Fruit fly (Drosophila melanogaster) whole organism, embryonic: ENCODE measurements around the gene ND-B17.

Experiments used
- Antp ChIP-seq: fragments of 200-800 bp; sonication (Bioruptor generic); optimal IDR thresholded peaks from 3 replicates; lab custom pipeline; 2016; ENCODE audit warnings: missing biosample characterization, missing genetic modification characterization
- Bgb ChIP-seq: fragments of 200-800 bp; sonication (Bioruptor generic); IDR thresholded peaks from 2 replicates; pipeline ENCODE4 v1.3.6; 2022; ENCODE audit warnings: missing biosample characterization, missing genetic modification characterization; ENCODE audit not compliant: partially characterized antibody
- CG10209 ChIP-seq: fragments of 200-800 bp; sonication (Bioruptor generic); optimal IDR thresholded peaks from 3 replicates; lab custom pipeline; 2017; ENCODE audit warnings: missing biosample characterization, mild to moderate bottlenecking, missing genetic modification characterization, missing genetic modification reagents
- CG10274 ChIP-seq: fragments of 200-800 bp; sonication (Bioruptor generic); optimal IDR thresholded peaks from 3 replicates; lab custom pipeline; 2017; ENCODE audit warnings: missing biosample characterization, mild to moderate bottlenecking, missing genetic modification characterization
- CG13287 ChIP-seq: fragments of 200-800 bp; sonication (Bioruptor generic); IDR thresholded peaks from 2 replicates; pipeline ENCODE4 v1.3.6; 2022; ENCODE audit warnings: missing biosample characterization, missing genetic modification characterization; ENCODE audit not compliant: partially characterized antibody
- CG13894 ChIP-seq: fragments of 200-800 bp; sonication (Bioruptor generic); optimal IDR thresholded peaks from 3 replicates; lab custom pipeline; 2018; ENCODE audit warnings: missing biosample characterization, mild to moderate bottlenecking, missing genetic modification characterization, moderate library complexity
- CG14965 ChIP-seq: fragments of 200-800 bp; sonication (Bioruptor generic); optimal IDR thresholded peaks from 2 replicates; lab custom pipeline; 2016; ENCODE audit warnings: missing biosample characterization, missing genetic modification characterization, borderline replicate concordance
- CG1602 ChIP-seq: fragments of 200-800 bp; sonication (Bioruptor generic); optimal IDR thresholded peaks from 3 replicates; lab custom pipeline; 2016; ENCODE audit warnings: missing biosample characterization, missing genetic modification characterization
- CG1603 ChIP-seq: fragments of 200-800 bp; sonication (Bioruptor generic); optimal IDR thresholded peaks from 2 replicates; lab custom pipeline; 2019; ENCODE audit warnings: missing biosample characterization, mild to moderate bottlenecking, missing genetic modification characterization, moderate library complexity
- CG17186 ChIP-seq: fragments of 200-800 bp; sonication (Bioruptor generic); optimal IDR thresholded peaks from 3 replicates; lab custom pipeline; 2017; ENCODE audit warnings: missing biosample characterization, missing genetic modification reagents, missing genetic modification characterization
- CG17802 ChIP-seq: fragments of 200-800 bp; sonication (Bioruptor generic); optimal IDR thresholded peaks from 2 replicates; lab custom pipeline; 2018; ENCODE audit warnings: missing biosample characterization, mild to moderate bottlenecking, missing genetic modification characterization, moderate library complexity
- CG17829 ChIP-seq: fragments of 200-800 bp; optimal IDR thresholded peaks from 2 replicates; lab custom pipeline; 2019; ENCODE audit warnings: missing biosample characterization, mild to moderate bottlenecking, missing genetic modification characterization, moderate library complexity
- CG30020 ChIP-seq: fragments of 200-800 bp; optimal IDR thresholded peaks from 2 replicates; lab custom pipeline; 2019; ENCODE audit warnings: missing biosample characterization, mild to moderate bottlenecking, missing genetic modification characterization, moderate library complexity
- CG30431 ChIP-seq: fragments of 200-800 bp; sonication (Bioruptor generic); optimal IDR thresholded peaks from 2 replicates; lab custom pipeline; 2017; ENCODE audit warnings: missing biosample characterization, missing genetic modification characterization
- CG31441 ChIP-seq: fragments of 200-800 bp; sonication (Bioruptor generic); IDR thresholded peaks from 2 replicates; pipeline ENCODE4 v1.3.6; 2022; ENCODE audit warnings: missing biosample characterization, missing genetic modification characterization
- CG4820 ChIP-seq: fragments of 200-800 bp; sonication (Bioruptor generic); optimal IDR thresholded peaks from 3 replicates; lab custom pipeline; 2016; ENCODE audit warnings: missing biosample characterization, missing genetic modification characterization
- CG6791 ChIP-seq: fragments of 200-800 bp; sonication (Bioruptor generic); IDR thresholded peaks from 3 replicates; pipeline ENCODE4 v1.3.6; 2022; ENCODE audit warnings: missing biosample characterization, missing genetic modification characterization; ENCODE audit not compliant: partially characterized antibody
- CG6854 ChIP-seq: fragments of 200-800 bp; sonication (Bioruptor generic); optimal IDR thresholded peaks from 3 replicates; lab custom pipeline; 2017; ENCODE audit warnings: missing biosample characterization, mild to moderate bottlenecking, missing genetic modification characterization
- CG7372 ChIP-seq: fragments of 200-800 bp; sonication (Bioruptor generic); IDR thresholded peaks from 2 replicates; pipeline ENCODE4 v1.3.6; 2022; ENCODE audit warnings: missing biosample characterization, missing genetic modification characterization
- CG7963 ChIP-seq: fragments of 200-800 bp; sonication (Bioruptor generic); IDR thresholded peaks from 3 replicates; pipeline ENCODE4 v1.3.6; 2022; ENCODE audit warnings: missing biosample characterization, missing genetic modification characterization; ENCODE audit not compliant: partially characterized antibody
- CG7987 ChIP-seq: fragments of 200-800 bp; sonication (Bioruptor generic); optimal IDR thresholded peaks from 2 replicates; lab custom pipeline; 2018; ENCODE audit warnings: missing biosample characterization, mild to moderate bottlenecking, missing genetic modification characterization, moderate library complexity
- CG8281 ChIP-seq: fragments of 200-800 bp; sonication (Bioruptor generic); optimal IDR thresholded peaks from 2 replicates; lab custom pipeline; 2018; ENCODE audit warnings: missing biosample characterization, mild to moderate bottlenecking, missing genetic modification characterization, moderate library complexity
- CG8924 ChIP-seq: fragments of 200-800 bp; optimal IDR thresholded peaks from 3 replicates; lab custom pipeline; 2019; ENCODE audit warnings: missing biosample characterization, mild to moderate bottlenecking, missing genetic modification characterization, moderate library complexity
- Dfd ChIP-seq, 2 experiments: fragments of >200 bp; optimal IDR thresholded peaks; 2 replicates each; lab custom pipeline; 2017; ENCODE audit warnings: missing biosample characterization in 2 of 2, missing genetic modification characterization in 2 of 2
- Dref ChIP-seq: fragments of 200-800 bp; sonication (Bioruptor generic); IDR thresholded peaks from 2 replicates; pipeline ENCODE4 v1.3.6; 2022; ENCODE audit warnings: missing biosample characterization, missing genetic modification characterization
- GATAe ChIP-seq: fragments of 200-800 bp; sonication (Bioruptor generic); conservative IDR thresholded peaks from 2 replicates; pipeline ENCODE4 v1.3.6; 2022; ENCODE audit warnings: missing biosample characterization, missing genetic modification characterization
- Max ChIP-seq: fragments of 200-800 bp; sonication (Bioruptor generic); optimal IDR thresholded peaks from 2 replicates; lab custom pipeline; 2016; ENCODE audit warnings: missing biosample characterization, mild to moderate bottlenecking, missing genetic modification characterization
- Med ChIP-seq: fragments of 200-800 bp; sonication (Bioruptor generic); peaks from one replicate; lab custom pipeline; 2016; ENCODE audit warnings: missing biosample characterization, missing genetic modification characterization, mild to moderate bottlenecking, inconsistent platforms, moderate library complexity
- Six4 ChIP-seq: fragments of 200-800 bp; sonication (Bioruptor generic); optimal IDR thresholded peaks from 2 replicates; lab custom pipeline; 2016; ENCODE audit warnings: missing biosample characterization, missing genetic modification characterization
- Sry-δ ChIP-seq: fragments of 200-800 bp; sonication (Bioruptor generic); optimal IDR thresholded peaks from 2 replicates; lab custom pipeline; 2016; ENCODE audit warnings: missing biosample characterization, missing genetic modification characterization
- Trl ChIP-seq, 3 experiments: fragments of >200 bp in 2 of 3; fragments of 200-800 bp in 1 of 3; sonication (Bioruptor generic) in 1 of 3; optimal IDR thresholded peaks; 2 replicates in 1 of 3; 3 replicates in 2 of 3; lab custom pipeline; 2016 to 2017; ENCODE audit warnings: missing biosample characterization in 1 of 3, missing genetic modification characterization in 1 of 3
- Usf ChIP-seq: fragments of 200-800 bp; sonication (Bioruptor generic); optimal IDR thresholded peaks from 2 replicates; lab custom pipeline; 2017; ENCODE audit warnings: missing genotype, missing biosample characterization, missing genetic modification characterization
- ato ChIP-seq: fragments of 200-800 bp; sonication (Bioruptor generic); IDR thresholded peaks from 2 replicates; pipeline ENCODE4 v1.3.6; 2022; ENCODE audit warnings: missing biosample characterization, missing genetic modification characterization; ENCODE audit not compliant: partially characterized antibody
- bbx ChIP-seq: fragments of 200-800 bp; sonication (Bioruptor generic); IDR thresholded peaks from 2 replicates; pipeline ENCODE4 v1.3.6; 2022; ENCODE audit warnings: missing biosample characterization, missing genetic modification characterization; ENCODE audit not compliant: partially characterized antibody
- chinmo ChIP-seq: fragments of 200-800 bp; sonication (Bioruptor generic); IDR thresholded peaks from 4 replicates; pipeline ENCODE4 v1.3.6; 2022; ENCODE audit warnings: missing biosample characterization, missing genetic modification characterization; ENCODE audit not compliant: partially characterized antibody
- dpn ChIP-seq, 2 experiments: fragments of 200-800 bp; sonication (Bioruptor generic); optimal IDR thresholded peaks; 3 replicates each; lab custom pipeline; 2016; ENCODE audit warnings: missing biosample characterization in 2 of 2, missing genetic modification characterization in 2 of 2
- ewg ChIP-seq: fragments of 200-800 bp; sonication (Bioruptor generic); optimal IDR thresholded peaks from 3 replicates; lab custom pipeline; 2017; ENCODE audit warnings: mild to moderate bottlenecking, missing biosample characterization, missing genetic modification reagents, missing genetic modification characterization
- gcm ChIP-seq: fragments of 200-800 bp; sonication (Bioruptor generic); optimal IDR thresholded peaks from 2 replicates; lab custom pipeline; 2019; ENCODE audit warnings: missing biosample characterization, mild to moderate bottlenecking, missing genetic modification characterization, moderate library complexity
- grau ChIP-seq: fragments of 200-800 bp; optimal IDR thresholded peaks from 3 replicates; lab custom pipeline; 2019; ENCODE audit warnings: missing biosample characterization, mild to moderate bottlenecking, missing genetic modification characterization, moderate library complexity
- grn ChIP-seq: fragments of 200-800 bp; sonication (Bioruptor generic); optimal IDR thresholded peaks from 3 replicates; lab custom pipeline; 2017; ENCODE audit warnings: missing biosample characterization, missing genetic modification characterization
- ind ChIP-seq: fragments of 200-800 bp; sonication (Bioruptor generic); optimal IDR thresholded peaks from 3 replicates; lab custom pipeline; 2016; ENCODE audit warnings: missing biosample characterization, missing genetic modification characterization
- insv ChIP-seq, 2 experiments: fragments of 200-800 bp; sonication (Bioruptor generic); optimal IDR thresholded peaks; 3 replicates each; lab custom pipeline; 2016 to 2018; ENCODE audit warnings: missing biosample characterization in 2 of 2, missing genetic modification characterization in 2 of 2
- inv ChIP-seq: fragments of 200-800 bp; sonication (Bioruptor generic); IDR thresholded peaks from 2 replicates; pipeline ENCODE4 v1.3.6; 2022; ENCODE audit warnings: missing biosample characterization, missing genetic modification characterization; ENCODE audit not compliant: partially characterized antibody
- lola ChIP-seq, 3 experiments: fragments of >200 bp in 2 of 3; fragments of 200-800 bp in 1 of 3; sonication (Bioruptor generic) in 1 of 3; optimal IDR thresholded peaks; 2 replicates each; lab custom pipeline; 2017 to 2019; ENCODE audit warnings: missing biosample characterization in 3 of 3, missing genetic modification characterization in 3 of 3, mild to moderate bottlenecking in 1 of 3, moderate library complexity in 1 of 3
- pfk ChIP-seq: fragments of 200-800 bp; sonication (Bioruptor generic); optimal IDR thresholded peaks from 2 replicates; lab custom pipeline; 2018; ENCODE audit warnings: missing biosample characterization, mild to moderate bottlenecking, missing genetic modification characterization, moderate library complexity
- pita ChIP-seq: fragments of 200-800 bp; sonication (Bioruptor generic); optimal IDR thresholded peaks from 2 replicates; lab custom pipeline; 2017; ENCODE audit warnings: missing biosample characterization, mild to moderate bottlenecking, missing genetic modification characterization
- sna ChIP-seq: fragments of 200-800 bp; sonication (Bioruptor generic); IDR thresholded peaks from 2 replicates; pipeline ENCODE4 v1.3.6; 2022; ENCODE audit warnings: missing biosample characterization, missing genetic modification characterization; ENCODE audit not compliant: partially characterized antibody
- ssp ChIP-seq: fragments of 200-800 bp; sonication (Bioruptor generic); IDR thresholded peaks from 2 replicates; pipeline ENCODE4 v1.3.6; 2022; ENCODE audit warnings: missing biosample characterization, missing genetic modification characterization
- tio ChIP-seq: fragments of 200-800 bp; sonication (Bioruptor generic); optimal IDR thresholded peaks from 2 replicates; lab custom pipeline; 2017; ENCODE audit warnings: missing biosample characterization, missing genetic modification characterization, inconsistent platforms

ND-B17 gene

DNA sequence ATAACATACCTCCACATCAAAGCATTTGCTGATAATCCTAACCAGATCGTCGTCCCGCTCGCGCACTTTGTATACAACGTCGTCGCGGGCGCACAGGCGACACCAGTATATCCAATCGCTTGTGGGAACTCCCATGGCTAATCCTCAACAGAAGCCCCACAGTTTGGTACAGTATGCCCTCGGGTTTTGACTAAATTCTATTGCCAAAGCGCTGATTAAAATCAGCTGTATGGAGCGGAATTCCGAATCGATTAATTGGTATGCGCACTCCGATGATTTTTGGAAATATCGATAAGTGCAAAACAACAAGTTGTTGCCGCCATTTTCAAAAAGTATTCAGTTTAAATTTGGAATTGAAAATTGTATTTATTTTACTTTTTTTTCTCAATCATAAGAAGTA lies 17.2 kb upstream of the ND-B17 start, which contains the start of gene wek (continued):
- TF ChIP-seq CG1603 (tag; lab: Kevin White, UChicago) (peak; percentile 44), grau (peak; percentile 76), gcm (GFP tag; lab: Kevin White, UChicago) (no peak), CG1602 (no peak), lola (GFP tag; optimal IDR thresholded peaks at IDR 0.05; lab: Kevin White, UChicago) (no peak), CG14965 (no peak), Six4 (GFP tag; lab: Kevin White, UChicago) (no peak), Dfd (GFP tag; optimal IDR thresholded peaks at IDR 0.05; lab: Kevin White, UChicago) (no peak), Sry-δ (GFP tag; lab: Kevin White, UChicago) (peak; percentile 65), ind (GFP tag; lab: Kevin White, UChicago) (no peak), grn (GFP tag; lab: Kevin White, UChicago) (peak; percentile 88), CG17802 (tag; lab: Kevin White, UChicago) (peak; percentile 88), insv (GFP tag; optimal IDR thresholded peaks at IDR 0.05; lab: Kevin White, UChicago) (no peak), CG6791 (GFP tag; lab: Robert Waterston, UW) (peak; percentile 82), Usf (GFP tag; lab: Kevin White, UChicago) (no peak), Max (GFP tag; lab: Kevin White, UChicago) (no peak), CG13287 (GFP tag; lab: Robert Waterston, UW) (peak; percentile 84), CG10274 (GFP tag; lab: Kevin White, UChicago) (no peak), ato (GFP tag; lab: Robert Waterston, UW) (peak; percentile 68), sna (GFP tag; lab: Robert Waterston, UW) (peak; percentile 48; the same call in 1 of the 2 replicates), CG13894 (no peak), ewg (GFP tag; lab: Kevin White, UChicago) (no peak), chinmo (GFP tag; lab: Robert Waterston, UW) (peak; percentile 88; the same call in 3 of the 4 replicates), pfk (GFP tag; lab: Kevin White, UChicago) (no peak), Med (GFP tag; lab: Kevin White, UChicago) (peak; percentile 25), CG30431 (no peak), CG10209 (GFP tag; lab: Kevin White, UChicago) (no peak), pita (GFP tag; lab: Kevin White, UChicago) (no peak), Trl (optimal IDR thresholded peaks at IDR 0.05; lab: Kevin White, UChicago) (no peak), Trl (GFP tag; optimal IDR thresholded peaks at IDR 0.05; lab: Kevin White, UChicago) (no peak), CG7987 (GFP tag; lab: Kevin White, UChicago) (no peak), bbx (GFP tag; lab: Robert Waterston, UW) (peak; percentile 76), CG17186 (GFP tag; lab: Kevin White, UChicago) (peak; percentile 20), CG7963 (GFP tag; lab: Robert Waterston, UW) (peak; percentile 85), Bgb (GFP tag; lab: Robert Waterston, UW) (peak; percentile 74), Antp (GFP tag; lab: Kevin White, UChicago) (no peak), CG4820 (no peak), CG8281 (tag; lab: Kevin White, UChicago) (no peak), CG30020 (tag; lab: Kevin White, UChicago) (no peak), CG31441 (GFP tag; lab: Robert Waterston, UW) (no peak), tio (GFP tag; lab: Kevin White, UChicago) (no peak), ssp (no peak), Dref (GFP tag; lab: Robert Waterston, UW) (peak; percentile 83), CG17829 (tag; lab: Kevin White, UChicago) (no peak), GATAe (GFP tag; lab: Robert Waterston, UW) (no peak), inv (GFP tag; lab: Robert Waterston, UW) (peak; percentile 53), CG6854 (GFP tag; lab: Kevin White, UChicago) (no peak), CG7372 (no peak), CG8924 (tag; lab: Kevin White, UChicago) (no peak), dpn (GFP tag; optimal IDR thresholded peaks at IDR 0.05; lab: Kevin White, UChicago) (no peak)
